Fruit fly (Drosophila melanogaster): ENCODE results near the gene CG44013.

DNA sequence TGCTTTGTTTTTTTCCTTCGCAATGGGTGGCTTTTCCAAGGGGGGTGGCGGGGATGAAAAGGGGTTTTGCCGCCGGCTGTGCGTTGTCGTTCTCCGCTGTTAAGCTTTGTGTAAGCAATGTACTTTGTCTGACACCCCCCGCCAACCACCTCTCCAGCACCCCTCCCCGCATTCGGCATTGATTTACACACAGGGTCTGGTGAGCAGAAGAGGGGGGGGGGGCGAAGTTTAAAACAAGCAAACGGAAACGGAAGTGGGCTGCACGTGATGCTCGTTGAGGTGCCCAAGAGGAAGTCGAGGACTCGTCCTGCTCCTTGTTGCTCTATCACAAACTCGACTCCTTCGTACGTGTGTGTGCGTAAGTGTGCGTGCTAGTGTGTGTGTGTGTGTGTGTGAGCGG, 7.4 kb upstream of the CG44013 start:
- TF ChIP-seq h (optimal IDR thresholded peaks at IDR 0.05) (no peak), psq (optimal IDR thresholded peaks at IDR 0.05) (no peak)

Measured in Kc167 (cell line).